Fruit fly (Drosophila melanogaster) whole organism, pupa: ENCODE results near the gene CG42823.

Experiments used
- CG10348 ChIP-seq: fragments of 200-800 bp; sonication (Bioruptor generic); IDR thresholded peaks from 2 replicates; pipeline ENCODE4 v1.3.6; 2022; ENCODE audit warnings: missing biosample characterization, missing genetic modification characterization
- CG12605 ChIP-seq: fragments of 200-800 bp; sonication (Bioruptor generic); IDR thresholded peaks from 2 replicates; pipeline ENCODE4 v1.3.6; 2022; ENCODE audit warnings: missing biosample characterization, missing genetic modification characterization
- CG13204 ChIP-seq: fragments of 200-800 bp; sonication (Bioruptor generic); optimal IDR thresholded peaks from 2 replicates; lab custom pipeline; 2018; ENCODE audit warnings: missing biosample characterization, mild to moderate bottlenecking, missing genetic modification characterization, moderate library complexity
- CG14655 ChIP-seq: fragments of 200-800 bp; sonication (Bioruptor generic); optimal IDR thresholded peaks from 3 replicates; lab custom pipeline; 2017; ENCODE audit warnings: mild to moderate bottlenecking, missing biosample characterization, missing genetic modification reagents, missing genetic modification characterization
- CG15710 ChIP-seq: fragments of 200-800 bp; sonication (Bioruptor generic); optimal IDR thresholded peaks from 2 replicates; lab custom pipeline; 2018; ENCODE audit warnings: missing biosample characterization, mild to moderate bottlenecking, missing genetic modification characterization, moderate library complexity
- CG17806 ChIP-seq: fragments of 200-800 bp; sonication (Bioruptor generic); optimal IDR thresholded peaks from 2 replicates; lab custom pipeline; 2018; ENCODE audit warnings: missing biosample characterization, mild to moderate bottlenecking, missing genetic modification characterization, moderate library complexity
- CG32121 ChIP-seq: fragments of 200-800 bp; sonication (Bioruptor generic); IDR thresholded peaks from 2 replicates; pipeline ENCODE4 v1.3.6; 2022; ENCODE audit warnings: missing biosample characterization, missing genetic modification characterization
- CG4496 ChIP-seq: fragments of 200-800 bp; sonication (Bioruptor generic); IDR thresholded peaks from 3 replicates; pipeline ENCODE4 v1.3.6; 2022; ENCODE audit warnings: missing biosample characterization, missing genetic modification characterization
- CG8159 ChIP-seq: fragments of 200-800 bp; sonication (Bioruptor generic); optimal IDR thresholded peaks from 3 replicates; lab custom pipeline; 2018; ENCODE audit warnings: missing biosample characterization, mild to moderate bottlenecking, missing genetic modification characterization, moderate library complexity
- CG8301 ChIP-seq: fragments of 200-800 bp; sonication (Bioruptor generic); optimal IDR thresholded peaks from 2 replicates; lab custom pipeline; 2018; ENCODE audit warnings: missing biosample characterization, mild to moderate bottlenecking, missing genetic modification characterization
- CG9948 ChIP-seq: fragments of 200-800 bp; sonication (Bioruptor generic); optimal IDR thresholded peaks from 2 replicates; lab custom pipeline; 2018; ENCODE audit warnings: missing biosample characterization, mild to moderate bottlenecking, missing genetic modification characterization, moderate library complexity
- D1 ChIP-seq: fragments of 200-800 bp; sonication (Bioruptor generic); optimal IDR thresholded peaks from 2 replicates; lab custom pipeline; 2018; ENCODE audit warnings: missing biosample characterization, mild to moderate bottlenecking, missing genetic modification characterization, moderate library complexity
- EcR ChIP-seq: fragments of 200-800 bp; sonication (Bioruptor generic); optimal IDR thresholded peaks from 3 replicates; lab custom pipeline; 2019; ENCODE audit warnings: missing biosample characterization, missing genetic modification characterization, mild to moderate bottlenecking, moderate library complexity, missing genetic modification reagents
- Ets98B ChIP-seq: fragments of 200-800 bp; sonication (Bioruptor generic); IDR thresholded peaks from 2 replicates; pipeline ENCODE4 v1.3.6; 2022; ENCODE audit warnings: missing biosample characterization, missing genetic modification characterization
- Pif1A ChIP-seq: fragments of 200-800 bp; sonication (Bioruptor generic); optimal IDR thresholded peaks from 3 replicates; lab custom pipeline; 2016; ENCODE audit warnings: missing biosample characterization, missing genetic modification characterization
- Pif1B ChIP-seq: fragments of 200-800 bp; sonication (Bioruptor generic); optimal IDR thresholded peaks from 3 replicates; lab custom pipeline; 2016; ENCODE audit warnings: missing biosample characterization, missing genetic modification characterization
- Snoo ChIP-seq: fragments of 200-800 bp; sonication (Bioruptor generic); optimal IDR thresholded peaks from 3 replicates; lab custom pipeline; 2017; ENCODE audit warnings: missing biosample characterization, mild to moderate bottlenecking, missing genetic modification characterization, inconsistent platforms
- fd96Ca ChIP-seq: fragments of 200-800 bp; sonication (Bioruptor generic); IDR thresholded peaks from 3 replicates; pipeline ENCODE4 v1.3.6; 2022; ENCODE audit warnings: missing biosample characterization, missing genetic modification characterization
- gl ChIP-seq: fragments of 200-800 bp; sonication (Bioruptor generic); optimal IDR thresholded peaks from 2 replicates; lab custom pipeline; 2018; ENCODE audit warnings: missing biosample characterization, mild to moderate bottlenecking, missing genetic modification characterization
- rn ChIP-seq: fragments of 200-800 bp; sonication (Bioruptor generic); IDR thresholded peaks from 2 replicates; pipeline ENCODE4 v1.3.6; 2022; ENCODE audit warnings: missing biosample characterization, missing genetic modification characterization

CG42823 gene

dm6 chr3R:17430481-17430880, 25.6 kb upstream of the CG42823 start:
- TF ChIP-seq gl (tag; lab: Kevin White, UChicago): no peak
- TF ChIP-seq CG9948 (tag; lab: Kevin White, UChicago): no peak
- no peak for TF ChIP-seq CG8159
- TF ChIP-seq D1 (tag; lab: Kevin White, UChicago): no peak
- peak; percentile 64 for TF ChIP-seq Ets98B (GFP tag; lab: Robert Waterston, UW)
- TF ChIP-seq CG32121 (GFP tag; lab: Robert Waterston, UW): peak; percentile 60
- no peak for TF ChIP-seq rn (GFP tag; lab: Robert Waterston, UW)
- peak; percentile 58 for TF ChIP-seq CG8301 (tag; lab: Kevin White, UChicago)
- TF ChIP-seq CG14655 (GFP tag; lab: Kevin White, UChicago): peak; percentile 41
- peak; percentile 74; the same call in 2 of the 3 replicates for TF ChIP-seq CG4496 (GFP tag; lab: Robert Waterston, UW)
- TF ChIP-seq EcR (GFP tag; lab: Kevin White, UChicago): no peak

DNA sequence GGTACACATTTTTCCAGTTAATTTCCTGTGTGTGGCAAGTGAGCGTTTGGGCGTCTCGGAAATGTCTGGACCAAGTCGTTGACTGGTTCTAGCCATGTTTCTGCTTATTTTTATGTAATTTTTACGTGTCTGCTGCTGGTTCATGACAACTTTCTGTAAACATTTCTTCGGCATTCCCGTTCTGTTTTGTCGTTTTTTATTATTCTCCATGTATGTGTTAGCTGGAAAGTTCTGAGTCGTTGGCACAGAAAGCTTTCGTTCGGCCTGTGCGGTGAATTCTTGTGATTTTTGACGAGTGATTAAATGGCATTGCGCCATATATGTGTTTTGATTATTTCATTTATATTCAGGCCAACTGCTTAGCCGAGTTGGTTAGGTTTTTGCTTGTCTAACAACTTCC, 21.4 kb upstream of the CG42823 start:
- TF ChIP-seq CG4496 (GFP tag; lab: Robert Waterston, UW) (no peak), CG14655 (GFP tag; lab: Kevin White, UChicago) (no peak), CG12605 (no peak), CG15710 (tag; lab: Kevin White, UChicago) (no peak), Pif1A (GFP tag; lab: Kevin White, UChicago) (no peak), Ets98B (GFP tag; lab: Robert Waterston, UW) (no peak)

DNA sequence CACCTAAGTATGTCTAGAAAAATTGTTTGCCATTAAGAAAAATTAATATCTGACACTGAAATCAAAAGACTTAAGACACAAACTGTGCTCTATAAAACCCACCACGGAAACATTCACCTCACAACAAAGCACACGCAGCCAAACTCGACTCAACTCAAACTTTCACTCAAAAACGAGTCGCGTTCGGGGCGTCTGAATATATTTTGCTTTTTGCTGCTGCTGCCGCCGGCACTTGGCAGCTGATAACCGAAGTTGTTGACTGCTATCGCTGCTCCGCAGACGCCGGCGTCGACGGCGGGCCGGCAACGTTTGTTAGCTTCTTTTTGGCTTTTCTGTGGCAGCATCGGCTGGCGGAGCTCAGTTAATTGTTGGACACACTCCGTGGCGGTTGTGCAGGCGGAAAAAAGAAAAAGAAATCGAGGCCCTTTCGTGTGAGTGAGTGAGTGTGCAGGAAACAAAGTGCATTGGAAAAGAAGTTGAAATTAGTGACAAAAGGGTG, 20.6 kb upstream of the CG42823 start, which contains the start of gene cysu:
Gene cysu, plus strand, starts transcription at position 352 of the 499 bp plus-strand sequence.
- TF ChIP-seq Snoo (tag; lab: Kevin White, UChicago) (no peak), fd96Ca (no peak), CG13204 (GFP tag; lab: Kevin White, UChicago) (no peak), CG14655 (GFP tag; lab: Kevin White, UChicago) (no peak), Pif1B (no peak), CG8159 (no peak), CG4496 (GFP tag; lab: Robert Waterston, UW) (no peak), CG10348 (GFP tag; lab: Robert Waterston, UW) (no peak), rn (GFP tag; lab: Robert Waterston, UW) (no peak), Ets98B (GFP tag; lab: Robert Waterston, UW) (no peak), D1 (tag; lab: Kevin White, UChicago) (no peak), Pif1A (GFP tag; lab: Kevin White, UChicago) (no peak), CG32121 (GFP tag; lab: Robert Waterston, UW) (no peak), CG8301 (tag; lab: Kevin White, UChicago) (no peak), CG12605 (no peak), EcR (GFP tag; lab: Kevin White, UChicago) (no peak)
- TF ChIP-seq, all 21 proteins: peak for 0

- TF ChIP-seq EcR (GFP tag; lab: Kevin White, UChicago): no peak
Measured at dm6 chr3R:17422102-17422501, 17.2 kb upstream of the CG42823 start, which contains the start of gene CG14332. Gene CG14332 (minus strand): TSS chr3R:17422202.

DNA sequence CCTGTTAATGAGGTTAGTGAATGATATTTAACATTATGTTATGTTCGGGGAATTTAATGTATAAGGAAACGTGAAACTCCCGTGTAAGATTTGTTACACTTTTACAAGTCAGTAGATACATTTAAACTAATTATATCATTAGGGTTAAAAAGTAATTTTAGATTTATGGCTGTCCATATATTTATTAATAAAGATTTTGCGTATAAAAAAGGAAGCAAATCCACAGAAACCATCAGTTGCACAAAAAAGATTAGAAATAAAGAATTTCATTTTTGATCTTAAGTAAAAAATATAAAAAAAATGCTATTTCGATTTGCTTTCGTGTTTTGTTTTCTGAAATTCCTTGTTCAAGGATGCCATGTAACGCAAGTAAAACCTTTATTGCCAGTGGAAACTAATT, 15.4 kb upstream of the CG42823 start, which contains the start of gene CG42835:
Gene CG42835, plus strand, starts transcription at position 301 of the 400 bp plus-strand sequence.
- TF ChIP-seq CG17806 (tag; lab: Kevin White, UChicago) (no peak), CG9948 (tag; lab: Kevin White, UChicago) (no peak)
- TF ChIP-seq, all 21 proteins: peak for 0

- TF ChIP-seq CG8159 (no peak), Ets98B (GFP tag; lab: Robert Waterston, UW) (no peak), CG10348 (GFP tag; lab: Robert Waterston, UW) (no peak), CG4496 (GFP tag; lab: Robert Waterston, UW) (no peak), CG17806 (tag; lab: Kevin White, UChicago) (no peak)
Measured at dm6 chr3R:17418459-17418858, 13.6 kb upstream of the CG42823 start, which contains the start of gene CG42834. Gene CG42834 (plus strand): TSS chr3R:17418759.

DNA sequence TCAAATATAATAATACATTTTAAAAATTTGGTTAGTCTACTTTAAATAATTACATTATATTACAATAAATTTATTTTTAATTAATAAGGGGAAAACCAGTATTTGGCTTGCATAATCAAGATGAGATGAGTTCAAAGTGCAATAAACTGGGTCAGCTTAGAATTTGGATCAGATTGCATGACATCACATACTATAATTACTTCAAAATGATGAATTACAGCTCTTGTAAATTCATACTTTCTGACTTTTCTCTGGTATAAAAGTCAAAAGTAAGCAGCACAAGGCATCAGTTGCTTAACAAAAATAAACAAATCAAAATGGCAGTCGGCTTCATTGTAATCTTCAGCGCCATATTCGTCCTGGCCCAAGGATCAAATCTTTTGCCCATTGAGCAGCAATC, 12.3 kb upstream of the CG42823 start, which contains the start of gene CG33333:
Gene CG33333, plus strand, starts transcription at position 301 of the 400 bp plus-strand sequence.
- TF ChIP-seq CG17806 (tag; lab: Kevin White, UChicago) (no peak), EcR (GFP tag; lab: Kevin White, UChicago) (no peak), gl (tag; lab: Kevin White, UChicago) (no peak), fd96Ca (no peak), Snoo (tag; lab: Kevin White, UChicago) (no peak), D1 (tag; lab: Kevin White, UChicago) (no peak), Ets98B (GFP tag; lab: Robert Waterston, UW) (no peak), CG12605 (no peak), CG10348 (GFP tag; lab: Robert Waterston, UW) (no peak), CG8159 (no peak), CG14655 (GFP tag; lab: Kevin White, UChicago) (no peak), CG32121 (GFP tag; lab: Robert Waterston, UW) (no peak), CG13204 (GFP tag; lab: Kevin White, UChicago) (no peak)
- TF ChIP-seq, all 21 proteins: peak for 0
